Fruit fly (Drosophila melanogaster): ENCODE data around the gene Nemp.

- TF ChIP-seq Met (GFP tag; optimal IDR thresholded peaks at IDR 0.05) (no peak), pdm3 (GFP tag; optimal IDR thresholded peaks at IDR 0.05) (no peak), CG8119 (GFP tag; IDR thresholded peaks at IDR 0.05) (no peak), CG1621 (tag; optimal IDR thresholded peaks at IDR 0.05) (no peak), OdsH (GFP tag; optimal IDR thresholded peaks at IDR 0.05) (no peak), acj6 (GFP tag; optimal IDR thresholded peaks at IDR 0.05) (no peak), Hr39 (GFP tag; optimal IDR thresholded peaks at IDR 0.05) (no peak), Sox14 (GFP tag; optimal IDR thresholded peaks at IDR 0.05) (no peak), Gug (GFP tag; IDR thresholded peaks at IDR 0.05) (no peak), CG10669 (GFP tag; optimal IDR thresholded peaks at IDR 0.05) (no peak), CG11294 (GFP tag; IDR thresholded peaks at IDR 0.05) (no peak)
Observed at dm6 chrX:16664405-16665064, 9.7 kb upstream of the Nemp start, which contains the start of gene CG15865.
